Worm (Caenorhabditis elegans) whole organism, midembryonic: ENCODE results near the gene set-22.
A peak's percentile ranks its signal among the peaks of the same experiment; 100 is the strongest.

Source experiments
- T22C8.4 ChIP-seq: fragments of 200-800 bp; sonication (Bioruptor generic); IDR thresholded peaks from 2 replicates; pipeline ENCODE4 v1.3.6; 2022; ENCODE audit warnings: missing genetic modification characterization, missing compliant biosample characterization
- cog-1 ChIP-seq: sonication (generic microtip); optimal IDR thresholded peaks from 2 replicates; lab custom pipeline; 2016; ENCODE audit warnings: missing genetic modification characterization, missing compliant biosample characterization
- flt-1 ChIP-seq: fragments of 200-800 bp; sonication (Bioruptor generic); IDR thresholded peaks from 2 replicates; pipeline ENCODE4 v1.3.6; 2022; ENCODE audit warnings: missing genetic modification characterization, missing compliant biosample characterization
- klf-2 ChIP-seq: fragments of 200-800 bp; sonication (Bioruptor generic); conservative IDR thresholded peaks from 2 replicates; pipeline ENCODE4 v1.3.6; 2022; ENCODE audit warnings: missing genetic modification reagents, missing genetic modification characterization, missing compliant biosample characterization
- med-1 ChIP-seq: sonication (generic microtip); optimal IDR thresholded peaks from 2 replicates; lab custom pipeline; 2017; ENCODE audit warnings: missing genetic modification characterization, mild to moderate bottlenecking, missing compliant biosample characterization, antibody characterized with exemption, missing genetic modification reagents; ENCODE audit not compliant: insufficient read depth
- ref-1 ChIP-seq: fragments of 200-800 bp; sonication (Bioruptor generic); conservative IDR thresholded peaks from 2 replicates; pipeline ENCODE4 v1.3.6; 2022; ENCODE audit warnings: missing genetic modification reagents, missing genetic modification characterization, missing compliant biosample characterization
- tab-1 ChIP-seq: fragments of 200-800 bp; sonication (Bioruptor generic); IDR thresholded peaks from 2 replicates; pipeline ENCODE4 v1.3.6; 2022; ENCODE audit warnings: missing genetic modification characterization, missing compliant biosample characterization
- ztf-23 ChIP-seq: fragments of 200-800 bp; sonication (Bioruptor generic); IDR thresholded peaks from 2 replicates; pipeline ENCODE4 v1.3.6; 2022; ENCODE audit warnings: missing genetic modification reagents, missing genetic modification characterization, missing compliant biosample characterization
- ztf-29 ChIP-seq: fragments of 200-800 bp; sonication (Bioruptor generic); IDR thresholded peaks from 2 replicates; pipeline ENCODE4 v1.3.6; 2022; ENCODE audit warnings: missing genetic modification reagents, missing genetic modification characterization, missing compliant biosample characterization

Gene set-22

DNA sequence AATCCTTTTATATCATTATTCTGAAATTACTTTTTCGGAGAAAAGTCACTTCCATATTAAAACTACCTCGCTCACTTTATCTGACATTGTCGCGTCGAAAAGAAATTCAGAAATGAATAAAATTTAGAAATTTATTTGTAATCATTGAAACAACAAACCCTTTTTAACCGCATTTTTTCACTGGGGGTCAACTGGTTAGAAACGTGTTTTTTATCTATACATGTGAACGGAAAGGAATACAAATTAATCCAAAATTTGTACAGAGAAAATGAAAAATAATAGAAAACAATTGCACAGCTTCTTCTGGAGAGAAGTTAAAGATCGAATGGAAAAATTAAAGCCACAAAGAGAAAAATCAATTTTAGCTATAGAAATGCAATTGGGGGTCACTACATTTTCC lies 8.1 kb upstream of the set-22 start, which contains the start of gene tag-314:
TSS of gene tag-314 (minus strand) at position 101 of the 400 bp plus-strand sequence.
- TF ChIP-seq tab-1 (GFP tag; lab: Robert Waterston, UW) (no peak), med-1 (GFP tag; lab: Kevin White, UChicago) (no peak), klf-2 (GFP tag; lab: Robert Waterston, UW) (no peak), ztf-29 (GFP tag; lab: Robert Waterston, UW) (no peak), flt-1 (GFP tag; lab: Robert Waterston, UW) (no peak), ztf-23 (no peak), T22C8.4 (no peak), ref-1 (GFP tag; lab: Robert Waterston, UW) (no peak), cog-1 (tag; lab: Kevin White, UChicago) (no peak)

- TF ChIP-seq cog-1 (tag; lab: Kevin White, UChicago) (no peak), ref-1 (GFP tag; lab: Robert Waterston, UW) (no peak)
These were observed 4.1 kb upstream of the set-22 start for ce11 chrV:10432607-10433006.

- TF ChIP-seq tab-1 (GFP tag; lab: Robert Waterston, UW) (no peak), klf-2 (GFP tag; lab: Robert Waterston, UW) (no peak), ref-1 (GFP tag; lab: Robert Waterston, UW) (no peak), flt-1 (GFP tag; lab: Robert Waterston, UW) (no peak), ztf-29 (GFP tag; lab: Robert Waterston, UW) (no peak), cog-1 (tag; lab: Kevin White, UChicago) (no peak), med-1 (GFP tag; lab: Kevin White, UChicago) (no peak), T22C8.4 (no peak), ztf-23 (no peak)
These were observed 3.0 kb upstream of the set-22 start, which contains the start of gene Y32F6A.4 for ce11 chrV:10433721-10434120. Gene Y32F6A.4 (minus strand): TSS chrV:10434067.

ce11 chrV:10435198-10435597 lies 1.5 kb upstream of the set-22 start:
- no peak for TF ChIP-seq klf-2 (GFP tag; lab: Robert Waterston, UW)
- no peak for TF ChIP-seq flt-1 (GFP tag; lab: Robert Waterston, UW)
- no peak for TF ChIP-seq cog-1 (tag; lab: Kevin White, UChicago)
- TF ChIP-seq med-1 (GFP tag; lab: Kevin White, UChicago) = no peak
- TF ChIP-seq T22C8.4 = no peak
- no peak for TF ChIP-seq ztf-29 (GFP tag; lab: Robert Waterston, UW)
- TF ChIP-seq tab-1 (GFP tag; lab: Robert Waterston, UW) = no peak
- no peak for TF ChIP-seq ztf-23
- TF ChIP-seq ref-1 (GFP tag; lab: Robert Waterston, UW) = no peak

DNA sequence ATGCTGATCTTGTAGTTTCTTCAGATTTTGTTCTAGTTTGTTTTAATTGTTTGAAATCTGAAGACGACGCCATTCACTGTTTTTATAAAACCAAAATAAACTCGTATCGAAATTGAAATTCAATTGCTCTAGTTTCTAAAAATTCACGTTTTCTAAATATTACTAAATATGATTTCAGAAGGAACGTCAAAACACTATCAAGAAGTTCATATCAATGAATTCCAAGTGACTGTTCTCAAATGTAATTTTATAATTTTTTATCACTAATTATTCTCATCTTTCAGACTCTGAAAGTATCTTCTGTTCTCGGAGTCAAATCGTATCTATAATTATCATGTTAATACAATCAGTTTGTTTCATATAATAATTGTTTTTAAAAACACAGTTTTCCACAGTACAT lies 4.0 kb downstream of the set-22 start, which contains the start of gene snf-10:
TSS of gene snf-10 (minus strand) at position 101 of the 400 bp plus-strand sequence.
- TF ChIP-seq klf-2 (GFP tag; lab: Robert Waterston, UW) (no peak), ztf-23 (no peak), flt-1 (GFP tag; lab: Robert Waterston, UW) (no peak), cog-1 (tag; lab: Kevin White, UChicago) (no peak), ztf-29 (GFP tag; lab: Robert Waterston, UW) (no peak), tab-1 (GFP tag; lab: Robert Waterston, UW) (no peak), T22C8.4 (no peak), ref-1 (GFP tag; lab: Robert Waterston, UW) (no peak), med-1 (GFP tag; lab: Kevin White, UChicago) (no peak)

ce11 chrV:10441135-10442024 lies 4.7 kb downstream of the set-22 start, which contains the start of gene pap-1:
Gene pap-1 (plus strand): TSS chrV:10441974.
- no peak for TF ChIP-seq flt-1 (GFP tag; lab: Robert Waterston, UW)
- TF ChIP-seq med-1 (GFP tag; lab: Kevin White, UChicago) = no peak
- peak; percentile 73 for TF ChIP-seq T22C8.4
- no peak for TF ChIP-seq ztf-29 (GFP tag; lab: Robert Waterston, UW)
- TF ChIP-seq ref-1 (GFP tag; lab: Robert Waterston, UW) = no peak

ce11 chrV:10449302-10449701 lies 12.6 kb downstream of the set-22 start:
- TF ChIP-seq tab-1 (GFP tag; lab: Robert Waterston, UW) (0 out of 2 replicates have a peak, but pooled peaks have one; percentile 6), ref-1 (GFP tag; lab: Robert Waterston, UW) (0 out of 2 replicates have a peak, but pooled peaks have one; percentile 53), ztf-23 (peak; percentile 54; the same call in 1 of the 2 replicates), ztf-29 (GFP tag; lab: Robert Waterston, UW) (peak; percentile 51; the same call in 1 of the 2 replicates), flt-1 (GFP tag; lab: Robert Waterston, UW) (peak; percentile 60; the same call in 1 of the 2 replicates)

- 0 out of 2 replicates have a peak, but pooled peaks have one; percentile 7 for TF ChIP-seq ref-1 (GFP tag; lab: Robert Waterston, UW)
These were observed 13.2 kb downstream of the set-22 start for ce11 chrV:10449947-10450346.

DNA sequence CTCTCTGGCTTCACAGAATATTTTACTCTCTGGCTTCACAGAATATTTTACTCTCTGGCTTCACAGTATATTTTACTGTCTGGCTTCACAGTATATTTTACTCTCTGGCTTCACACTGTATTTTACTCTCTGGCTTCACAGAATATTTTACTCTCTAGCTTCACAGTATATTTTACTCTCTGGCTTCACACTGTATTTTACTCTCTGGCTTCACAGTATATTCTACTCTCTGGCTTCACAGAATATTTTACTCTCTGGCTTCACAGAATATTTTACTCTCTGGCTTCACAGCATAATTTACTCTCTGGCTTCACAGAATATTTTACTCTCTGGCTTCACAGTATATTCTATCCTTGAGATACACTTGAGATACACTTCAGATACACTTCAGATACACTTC lies 13.6 kb downstream of the set-22 start:
- peak; percentile 85 for TF ChIP-seq ztf-23
- peak; percentile 89 for TF ChIP-seq klf-2 (GFP tag; lab: Robert Waterston, UW)
- peak; percentile 61; the same call in 1 of the 2 replicates for TF ChIP-seq ref-1 (GFP tag; lab: Robert Waterston, UW)
- peak; percentile 90 for TF ChIP-seq flt-1 (GFP tag; lab: Robert Waterston, UW)
